Fruit fly (Drosophila melanogaster): ENCODE results near the gene poe.

The poe gene

DNA sequence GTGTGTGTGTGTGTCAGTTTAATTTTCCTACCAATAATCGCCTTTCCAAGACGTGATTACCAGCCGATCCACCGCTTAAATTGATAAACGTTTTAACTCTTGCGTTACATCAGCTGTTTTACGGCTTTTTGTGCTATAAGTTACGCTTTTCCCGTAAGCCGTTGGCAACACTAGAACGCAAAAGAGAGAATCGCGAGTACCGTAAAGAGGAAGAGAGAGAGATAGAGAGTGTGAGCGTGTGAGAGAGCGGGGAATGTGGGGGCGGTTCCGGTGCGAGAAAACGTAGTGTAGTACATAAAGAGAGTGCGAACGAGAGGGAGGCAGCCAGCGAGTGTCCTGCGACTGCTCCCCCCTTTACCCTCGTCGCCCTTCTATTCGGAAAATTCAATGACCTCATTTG is 39.8 kb downstream of the poe start (continued):
- TF ChIP-seq Hmr (GFP tag; optimal IDR thresholded peaks at IDR 0.05), result peak; percentile 25
- peak; percentile 57 for TF ChIP-seq CG8478 (optimal IDR thresholded peaks at IDR 0.05)
- TF ChIP-seq croc (GFP tag; conservative IDR thresholded peaks at IDR 0.05), result no peak
- TF ChIP-seq CkIIα-i1 (GFP tag; IDR thresholded peaks at IDR 0.05), result no peak
- no peak for TF ChIP-seq CG12155 (GFP tag; optimal IDR thresholded peaks at IDR 0.05)
- no peak for TF ChIP-seq Sox102F (GFP tag; optimal IDR thresholded peaks at IDR 0.05)
- peak; percentile 5 for TF ChIP-seq gro (GFP tag; optimal IDR thresholded peaks at IDR 0.05)
- TF ChIP-seq wdn (GFP tag; IDR thresholded peaks at IDR 0.05), result no peak
- TF ChIP-seq Hmx (GFP tag; optimal IDR thresholded peaks at IDR 0.05), result no peak

dm6 chr2L:8030693-8031210 is 40.7 kb downstream of the poe start, which contains the start of gene Cka:
Gene Cka, plus strand, starts transcription at chr2L:8030721.
- TF ChIP-seq onecut (GFP tag; IDR thresholded peaks at IDR 0.05), result no peak
- peak; percentile 71 for TF ChIP-seq CG10543 (GFP tag; optimal IDR thresholded peaks at IDR 0.05)
- no peak for TF ChIP-seq Oaz (GFP tag; IDR thresholded peaks at IDR 0.05)
- peak; percentile 25 for TF ChIP-seq BEAF-32 (GFP tag; optimal IDR thresholded peaks at IDR 0.05)
- peak; percentile 11 for TF ChIP-seq Abd-B (GFP tag; optimal IDR thresholded peaks at IDR 0.05)
- peak; percentile 68 for TF ChIP-seq bbx (GFP tag; IDR thresholded peaks at IDR 0.05; ENCODE audit: partially characterized antibody)
- TF ChIP-seq CG18262 (tag; optimal IDR thresholded peaks at IDR 0.05), result peak; percentile 1
- peak; percentile 21 for TF ChIP-seq CG13296 (GFP tag; optimal IDR thresholded peaks at IDR 0.05)
- peak; percentile 54; the same call in 1 of the 2 replicates for TF ChIP-seq chm (GFP tag; IDR thresholded peaks at IDR 0.05)
- peak; percentile 4 for TF ChIP-seq dm (GFP tag; optimal IDR thresholded peaks at IDR 0.05)
- TF ChIP-seq CG12391 (tag; optimal IDR thresholded peaks at IDR 0.05), result no peak
- TF ChIP-seq pfk (GFP tag; optimal IDR thresholded peaks at IDR 0.05), result peak; percentile 3
- TF ChIP-seq CG13287 (GFP tag; IDR thresholded peaks at IDR 0.05; ENCODE audit: partially characterized antibody), result 0 out of 2 replicates have a peak, but pooled peaks have one; percentile 17
- TF ChIP-seq ci (GFP tag; IDR thresholded peaks at IDR 0.05), result peak; percentile 48; the same call in 2 of the 3 replicates
- TF ChIP-seq CG8478 (optimal IDR thresholded peaks at IDR 0.05), result peak; percentile 97
- TF ChIP-seq bsh (GFP tag; optimal IDR thresholded peaks at IDR 0.05), result peak in 1 of 2 experiments; percentile 15
- TF ChIP-seq Dref (GFP tag; IDR thresholded peaks at IDR 0.05), result peak; percentile 41; the same call in 1 of the 2 replicates
- TF ChIP-seq Sin3A (optimal IDR thresholded peaks at IDR 0.05), result peak; percentile 46
- peak; percentile 13 for TF ChIP-seq ewg (GFP tag; optimal IDR thresholded peaks at IDR 0.05)
- TF ChIP-seq CG34224 (GFP tag; IDR thresholded peaks at IDR 0.05; ENCODE audit: partially characterized antibody), result peak; percentile 34; the same call in 1 of the 3 replicates
- peak; percentile 72 for TF ChIP-seq HmgZ (tag; optimal IDR thresholded peaks at IDR 0.05)
- peak; percentile 2 for TF ChIP-seq Hand (GFP tag; optimal IDR thresholded peaks at IDR 0.05)
- TF ChIP-seq CG10147 (GFP tag; optimal IDR thresholded peaks at IDR 0.05), result peak; percentile 21
- TF ChIP-seq CG9215 (GFP tag; IDR thresholded peaks at IDR 0.05), result no peak
- TF ChIP-seq CG12659 (GFP tag; optimal IDR thresholded peaks at IDR 0.05), result peak; percentile 51
- peak; percentile 93 for TF ChIP-seq CG2199 (GFP tag; IDR thresholded peaks at IDR 0.05)
- TF ChIP-seq CG32767 (GFP tag; IDR thresholded peaks at IDR 0.05), result peak; percentile 77
- peak; percentile 93 for TF ChIP-seq CG4617 (GFP tag; optimal IDR thresholded peaks at IDR 0.05; ENCODE audit: borderline replicate concordance)
- peak; percentile 63; the same call in 1 of the 3 replicates for TF ChIP-seq otp (GFP tag; IDR thresholded peaks at IDR 0.05)
- peak; percentile 40 for TF ChIP-seq wek (GFP tag; optimal IDR thresholded peaks at IDR 0.05)
- peak; percentile 29; the same call in 1 of the 2 replicates for TF ChIP-seq amos (GFP tag; IDR thresholded peaks at IDR 0.05; ENCODE audit: partially characterized antibody)
- no peak for TF ChIP-seq Hmx (GFP tag; optimal IDR thresholded peaks at IDR 0.05)
- peak; percentile 38; the same call in 1 of the 2 replicates for TF ChIP-seq crol (GFP tag; IDR thresholded peaks at IDR 0.05)
- TF ChIP-seq CG6272 (GFP tag; IDR thresholded peaks at IDR 0.05), result 0 out of 2 replicates have a peak, but pooled peaks have one; percentile 12
- TF ChIP-seq pan (optimal IDR thresholded peaks at IDR 0.05), result no peak
- TF ChIP-seq pan (GFP tag; optimal IDR thresholded peaks at IDR 0.05 in 1 of 2, IDR thresholded peaks at IDR 0.05 in 1 of 2), result peak in 1 of 2 experiments; percentile 22
- TF ChIP-seq CG8089 (GFP tag; optimal IDR thresholded peaks at IDR 0.05), result no peak
- peak; percentile 18; the same call in 1 of the 2 replicates for TF ChIP-seq E2f2 (GFP tag; IDR thresholded peaks at IDR 0.05)
- peak; percentile 38 for TF ChIP-seq B-H2 (GFP tag; optimal IDR thresholded peaks at IDR 0.05)
- peak; percentile 61 for TF ChIP-seq CG9797 (GFP tag; optimal IDR thresholded peaks at IDR 0.05)
- peak; percentile 31 for TF ChIP-seq schlank (tag; optimal IDR thresholded peaks at IDR 0.05)
